Fruit fly (Drosophila melanogaster) whole organism, embryonic: ENCODE results near the gene CG12766.

ENCODE experiments used
- CG11398 ChIP-seq: fragments of 200-800 bp; sonication (Bioruptor generic); optimal IDR thresholded peaks from 2 replicates; lab custom pipeline; 2016; ENCODE audit warnings: missing biosample characterization, missing genetic modification characterization
- CG11456 ChIP-seq: fragments of 200-800 bp; sonication (Bioruptor generic); IDR thresholded peaks from 3 replicates; pipeline ENCODE4 v1.3.6; 2022; ENCODE audit warnings: missing biosample characterization, missing genetic modification characterization
- CG12155 ChIP-seq: fragments of 200-800 bp; sonication (Bioruptor generic); optimal IDR thresholded peaks from 3 replicates; lab custom pipeline; 2016; ENCODE audit warnings: missing biosample characterization, missing genetic modification characterization
- CG12219 ChIP-seq: fragments of 200-800 bp; sonication (Bioruptor generic); optimal IDR thresholded peaks from 3 replicates; lab custom pipeline; 2018; ENCODE audit warnings: missing biosample characterization, mild to moderate bottlenecking, missing genetic modification characterization
- CG1603 ChIP-seq: fragments of 200-800 bp; sonication (Bioruptor generic); optimal IDR thresholded peaks from 2 replicates; lab custom pipeline; 2019; ENCODE audit warnings: missing biosample characterization, mild to moderate bottlenecking, missing genetic modification characterization, moderate library complexity
- CG17361 ChIP-seq: fragments of 200-800 bp; sonication (Bioruptor generic); IDR thresholded peaks from 3 replicates; pipeline ENCODE4 v1.3.6; 2022; ENCODE audit warnings: missing biosample characterization, missing genetic modification characterization
- CG18011 ChIP-seq: fragments of 200-800 bp; sonication (Bioruptor generic); optimal IDR thresholded peaks from 2 replicates; lab custom pipeline; 2017; ENCODE audit warnings: missing biosample characterization, missing genetic modification characterization, mild to moderate bottlenecking, moderate library complexity, missing genotype
- CG2889 ChIP-seq: fragments of 200-800 bp; sonication (Bioruptor generic); IDR thresholded peaks from 3 replicates; pipeline ENCODE4 v1.3.6; 2022; ENCODE audit warnings: missing biosample characterization, missing genetic modification characterization
- CG32767 ChIP-seq: fragments of 200-800 bp; sonication (Bioruptor generic); IDR thresholded peaks from 2 replicates; pipeline ENCODE4 v1.3.6; 2022; ENCODE audit warnings: missing biosample characterization, missing genetic modification characterization
- CG34422 ChIP-seq: fragments of 200-800 bp; sonication (Bioruptor generic); IDR thresholded peaks from 3 replicates; pipeline ENCODE4 v1.3.6; 2022; ENCODE audit warnings: missing biosample characterization, missing genetic modification characterization
- CG3847 ChIP-seq: fragments of 200-800 bp; sonication (Bioruptor generic); IDR thresholded peaks from 2 replicates; pipeline ENCODE4 v1.3.6; 2022; ENCODE audit warnings: missing biosample characterization, missing genetic modification characterization
- CG3995 ChIP-seq: fragments of 200-800 bp; sonication (Bioruptor generic); optimal IDR thresholded peaks from 3 replicates; lab custom pipeline; 2016; ENCODE audit warnings: missing biosample characterization, missing genetic modification characterization
- CG43689 ChIP-seq: fragments of 200-800 bp; sonication (Bioruptor generic); IDR thresholded peaks from 2 replicates; pipeline ENCODE4 v1.3.6; 2022; ENCODE audit warnings: missing biosample characterization, missing genetic modification characterization
- CG4424 ChIP-seq: fragments of 200-800 bp; sonication (Bioruptor generic); optimal IDR thresholded peaks from 3 replicates; lab custom pipeline; 2016; ENCODE audit warnings: missing biosample characterization, missing genetic modification characterization
- CG4730 ChIP-seq: fragments of 200-800 bp; sonication (Bioruptor generic); IDR thresholded peaks from 2 replicates; pipeline ENCODE4 v1.3.6; 2022; ENCODE audit warnings: missing biosample characterization, missing genetic modification characterization
- CG6272 ChIP-seq: fragments of 200-800 bp; sonication (Bioruptor generic); IDR thresholded peaks from 2 replicates; pipeline ENCODE4 v1.3.6; 2022; ENCODE audit warnings: missing biosample characterization, missing genetic modification characterization
- CG9797 ChIP-seq: fragments of 200-800 bp; sonication (Bioruptor generic); optimal IDR thresholded peaks from 3 replicates; lab custom pipeline; 2018; ENCODE audit warnings: missing biosample characterization, mild to moderate bottlenecking, missing genetic modification characterization
- CrebB ChIP-seq: fragments of 200-800 bp; sonication (Bioruptor generic); optimal IDR thresholded peaks from 3 replicates; lab custom pipeline; 2018; ENCODE audit warnings: missing biosample characterization, mild to moderate bottlenecking, missing genetic modification characterization
- Drgx ChIP-seq: fragments of 200-800 bp; sonication (Bioruptor generic); IDR thresholded peaks from 2 replicates; pipeline ENCODE4 v1.3.6; 2022; ENCODE audit warnings: missing biosample characterization, missing genetic modification characterization
- E2f1 ChIP-seq: fragments of 200-800 bp; sonication (Bioruptor generic); IDR thresholded peaks from 2 replicates; pipeline ENCODE4 v1.3.6; 2022; ENCODE audit warnings: missing biosample characterization, missing genetic modification characterization
- HHEX ChIP-seq: fragments of 200-800 bp; sonication (Bioruptor generic); optimal IDR thresholded peaks from 3 replicates; lab custom pipeline; 2017; ENCODE audit warnings: missing biosample characterization, mild to moderate bottlenecking, missing genetic modification characterization, missing genetic modification reagents
- Hey ChIP-seq: fragments of 200-800 bp; sonication (Bioruptor generic); optimal IDR thresholded peaks from 3 replicates; lab custom pipeline; 2018; ENCODE audit warnings: missing biosample characterization, mild to moderate bottlenecking, missing genetic modification characterization
- Kr ChIP-seq: fragments of 200-800 bp; sonication (Bioruptor generic); optimal IDR thresholded peaks from 2 replicates; lab custom pipeline; 2017; ENCODE audit warnings: missing biosample characterization, mild to moderate bottlenecking, missing genetic modification characterization
- Lpt ChIP-seq: fragments of >200 bp; optimal IDR thresholded peaks from 2 replicates; lab custom pipeline; 2018; ENCODE audit warnings: missing biosample characterization, missing genetic modification characterization
- Rx ChIP-seq: fragments of 200-800 bp; sonication (Bioruptor generic); IDR thresholded peaks from 2 replicates; pipeline ENCODE4 v1.3.6; 2022; ENCODE audit warnings: missing biosample characterization, missing genetic modification characterization
- Xbp1 ChIP-seq: fragments of 200-800 bp; sonication (Bioruptor generic); optimal IDR thresholded peaks from 3 replicates; lab custom pipeline; 2016; ENCODE audit warnings: missing biosample characterization, mild to moderate bottlenecking, missing genetic modification characterization
- YL-1 ChIP-seq: fragments of 200-800 bp; sonication (Bioruptor generic); optimal IDR thresholded peaks from 3 replicates; lab custom pipeline; 2017; ENCODE audit warnings: missing biosample characterization, mild to moderate bottlenecking, missing genetic modification characterization
- bbx ChIP-seq: fragments of 200-800 bp; sonication (Bioruptor generic); IDR thresholded peaks from 2 replicates; pipeline ENCODE4 v1.3.6; 2022; ENCODE audit warnings: missing biosample characterization, missing genetic modification characterization; ENCODE audit not compliant: partially characterized antibody
- bsh ChIP-seq, 2 experiments: fragments of 200-800 bp; sonication (Bioruptor generic); optimal IDR thresholded peaks; 2 replicates each; lab custom pipeline; 2017 to 2018; ENCODE audit warnings: mild to moderate bottlenecking in 2 of 2, missing biosample characterization in 2 of 2, missing genetic modification characterization in 2 of 2, moderate library complexity in 1 of 2
- croc ChIP-seq: fragments of 200-800 bp; sonication (Bioruptor generic); conservative IDR thresholded peaks from 3 replicates; pipeline ENCODE4 v1.3.6; 2022; ENCODE audit warnings: missing biosample characterization, missing genetic modification characterization
- esg ChIP-seq: fragments of 200-800 bp; sonication (Bioruptor generic); conservative IDR thresholded peaks from 2 replicates; pipeline ENCODE4 v1.3.6; 2022; ENCODE audit warnings: missing biosample characterization, missing genetic modification characterization
- eyg ChIP-seq: fragments of 200-800 bp; sonication (Bioruptor generic); optimal IDR thresholded peaks from 3 replicates; lab custom pipeline; 2016; ENCODE audit warnings: missing biosample characterization, missing genetic modification characterization
- gro ChIP-seq: fragments of 200-800 bp; sonication (Bioruptor generic); optimal IDR thresholded peaks from 2 replicates; lab custom pipeline; 2016; ENCODE audit warnings: missing biosample characterization, missing genetic modification characterization
- hb ChIP-seq: fragments of 200-800 bp; sonication (Bioruptor generic); IDR thresholded peaks from 3 replicates; pipeline ENCODE4 v1.3.6; 2022; ENCODE audit warnings: missing biosample characterization, missing genetic modification characterization; ENCODE audit not compliant: partially characterized antibody
- hbn ChIP-seq: fragments of 200-800 bp; sonication (Bioruptor generic); IDR thresholded peaks from 2 replicates; pipeline ENCODE4 v1.3.6; 2022; ENCODE audit warnings: missing biosample characterization, missing genetic modification characterization; ENCODE audit not compliant: partially characterized antibody
- insv ChIP-seq, 2 experiments: fragments of 200-800 bp; sonication (Bioruptor generic); optimal IDR thresholded peaks; 3 replicates each; lab custom pipeline; 2016 to 2018; ENCODE audit warnings: missing biosample characterization in 2 of 2, missing genetic modification characterization in 2 of 2
- jumu ChIP-seq: fragments of 200-800 bp; sonication (Bioruptor generic); optimal IDR thresholded peaks from 3 replicates; lab custom pipeline; 2016; ENCODE audit warnings: missing biosample characterization, missing genetic modification characterization
- lilli ChIP-seq: fragments of 200-800 bp; sonication (Bioruptor generic); optimal IDR thresholded peaks from 3 replicates; lab custom pipeline; 2016; ENCODE audit warnings: missing biosample characterization, missing genetic modification characterization
- mam ChIP-seq: fragments of 200-800 bp; sonication (Bioruptor generic); optimal IDR thresholded peaks from 3 replicates; lab custom pipeline; 2016; ENCODE audit warnings: missing biosample characterization, missing genetic modification characterization
- nau ChIP-seq: fragments of 200-800 bp; sonication (Bioruptor generic); optimal IDR thresholded peaks from 3 replicates; lab custom pipeline; 2017; ENCODE audit warnings: missing biosample characterization, mild to moderate bottlenecking, missing genetic modification characterization, missing genetic modification reagents
- nom ChIP-seq: fragments of 200-800 bp; sonication (Bioruptor generic); optimal IDR thresholded peaks from 2 replicates; lab custom pipeline; 2017; ENCODE audit warnings: missing biosample characterization, missing genetic modification characterization, mild to moderate bottlenecking, moderate library complexity, missing genetic modification reagents
- org-1 ChIP-seq: fragments of 200-800 bp; sonication (Bioruptor generic); optimal IDR thresholded peaks from 2 replicates; lab custom pipeline; 2017; ENCODE audit warnings: missing biosample characterization, missing genetic modification characterization
- psq ChIP-seq: fragments of 200-800 bp; sonication (Bioruptor generic); optimal IDR thresholded peaks from 2 replicates; lab custom pipeline; 2017; ENCODE audit warnings: missing biosample characterization, missing genetic modification characterization
- sc ChIP-seq, 3 experiments: fragments of >200 bp in 2 of 3; fragments of 200-800 bp in 1 of 3; sonication (Bioruptor generic) in 1 of 3; optimal IDR thresholded peaks; 2 replicates in 2 of 3; 3 replicates in 1 of 3; lab custom pipeline; 2017; ENCODE audit warnings: mild to moderate bottlenecking in 1 of 3, missing biosample characterization in 1 of 3, missing genetic modification characterization in 1 of 3, missing genetic modification reagents in 1 of 3
- scrt ChIP-seq: fragments of 200-800 bp; sonication (Bioruptor generic); optimal IDR thresholded peaks from 2 replicates; lab custom pipeline; 2018; ENCODE audit warnings: missing biosample characterization, mild to moderate bottlenecking, missing genetic modification characterization, moderate library complexity
- slbo ChIP-seq: fragments of 200-800 bp; sonication (Bioruptor generic); IDR thresholded peaks from 2 replicates; pipeline ENCODE4 v1.3.6; 2022; ENCODE audit warnings: missing biosample characterization, missing genetic modification characterization
- sqz ChIP-seq: fragments of 200-800 bp; sonication (Bioruptor generic); optimal IDR thresholded peaks from 3 replicates; lab custom pipeline; 2018; ENCODE audit warnings: missing biosample characterization, mild to moderate bottlenecking, missing genetic modification characterization
- sug ChIP-seq: fragments of 200-800 bp; optimal IDR thresholded peaks from 2 replicates; lab custom pipeline; 2019; ENCODE audit warnings: missing biosample characterization, mild to moderate bottlenecking, missing genetic modification characterization, moderate library complexity
- zen2 ChIP-seq: fragments of 200-800 bp; sonication (Bioruptor generic); IDR thresholded peaks from 3 replicates; pipeline ENCODE4 v1.3.6; 2022; ENCODE audit warnings: missing biosample characterization, missing genetic modification characterization; ENCODE audit not compliant: partially characterized antibody

CG12766 gene

DNA sequence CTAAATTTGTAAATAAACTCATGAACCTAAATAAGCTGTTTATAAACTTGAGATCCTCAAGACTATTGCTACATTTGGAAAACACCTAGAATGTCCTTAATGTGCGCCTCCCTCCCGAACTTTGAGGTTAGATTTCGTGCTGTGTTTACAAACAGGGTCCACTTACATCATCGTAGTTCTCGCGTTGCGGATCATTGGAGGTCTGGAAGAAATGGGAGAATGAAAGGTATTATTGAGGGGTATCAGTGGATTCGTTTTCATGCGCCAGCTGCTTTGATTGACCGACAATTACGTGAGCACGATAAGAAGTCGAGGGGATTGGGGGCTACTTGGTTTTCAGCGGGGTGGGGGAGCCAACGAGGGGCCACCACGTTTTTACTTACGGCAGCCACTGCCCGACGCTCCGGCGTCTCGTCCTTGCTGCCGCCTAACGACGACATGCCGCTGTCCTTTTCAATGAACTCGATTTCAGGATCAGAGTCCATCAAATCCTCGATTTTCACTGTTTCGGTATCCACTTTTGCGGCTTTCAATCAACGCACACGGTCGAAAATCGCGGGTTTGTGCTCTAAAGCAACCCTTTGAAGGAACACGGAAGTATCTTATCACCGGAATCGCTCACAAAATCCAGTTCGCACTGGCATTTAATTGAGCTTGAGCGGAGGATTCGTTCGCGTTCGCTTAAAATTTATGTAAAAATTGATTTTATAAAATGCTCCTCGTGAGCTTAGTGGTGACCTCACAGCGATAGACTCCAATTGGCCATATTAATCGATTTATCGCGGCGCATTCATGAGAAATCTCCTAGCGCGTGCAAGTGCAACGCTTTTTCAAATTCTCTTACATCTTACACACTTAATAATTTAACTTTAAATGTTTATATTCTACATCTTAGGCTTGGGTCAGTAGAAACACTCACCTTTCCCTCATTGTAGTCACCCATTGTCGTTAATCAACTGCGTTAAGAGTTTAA lies 30.8 kb downstream of the CG12766 start (continued):
- no peak for TF ChIP-seq eyg (GFP tag; lab: Kevin White, UChicago)
- no peak for TF ChIP-seq scrt
- TF ChIP-seq mam (GFP tag; lab: Kevin White, UChicago): no peak
- no peak for TF ChIP-seq HHEX (GFP tag; lab: Kevin White, UChicago)
- peak; percentile 75 for TF ChIP-seq bbx
- TF ChIP-seq YL-1 (GFP tag; lab: Kevin White, UChicago): peak; percentile 31
- TF ChIP-seq Rx (GFP tag; lab: Robert Waterston, UW): no peak
- no peak for TF ChIP-seq CG11398 (GFP tag; lab: Kevin White, UChicago)
- no peak for TF ChIP-seq hb (GFP tag; lab: Robert Waterston, UW)
- TF ChIP-seq CG2889: no peak
- no peak for TF ChIP-seq E2f1 (GFP tag; lab: Robert Waterston, UW)
- TF ChIP-seq bsh (GFP tag; optimal IDR thresholded peaks at IDR 0.05; lab: Kevin White, UChicago): no peak
- no peak for TF ChIP-seq CG18011 (GFP tag; lab: Kevin White, UChicago)
- no peak for TF ChIP-seq gro (GFP tag; lab: Kevin White, UChicago)
- no peak for TF ChIP-seq CG11456 (GFP tag; lab: Robert Waterston, UW)
- TF ChIP-seq CG9797 (GFP tag; lab: Kevin White, UChicago): peak; percentile 47
- no peak for TF ChIP-seq Hey (tag; lab: Kevin White, UChicago)
- TF ChIP-seq CG4424 (GFP tag; lab: Kevin White, UChicago): no peak
- TF ChIP-seq Drgx: no peak
- TF ChIP-seq org-1 (GFP tag; lab: Kevin White, UChicago): no peak
- TF ChIP-seq CG17361 (GFP tag; lab: Robert Waterston, UW): no peak
- no peak for TF ChIP-seq zen2 (GFP tag; lab: Robert Waterston, UW)
- TF ChIP-seq CG3847: no peak
- no peak for TF ChIP-seq Lpt (GFP tag; lab: Kevin White, UChicago)
- no peak for TF ChIP-seq CG43689
- TF ChIP-seq CG3995 (GFP tag; lab: Kevin White, UChicago): peak; percentile 26
- peak; percentile 55 for TF ChIP-seq CG1603
- peak; percentile 16 for TF ChIP-seq lilli (GFP tag; lab: Kevin White, UChicago)
- TF ChIP-seq esg (GFP tag; lab: Robert Waterston, UW): no peak
- no peak for TF ChIP-seq sqz (GFP tag; lab: Kevin White, UChicago)
- TF ChIP-seq hbn (GFP tag; lab: Robert Waterston, UW): peak; percentile 56; the same call in 1 of the 2 replicates
- TF ChIP-seq CG34422 (GFP tag; lab: Robert Waterston, UW): peak; percentile 44; the same call in 2 of the 3 replicates
- no peak for TF ChIP-seq CG4730 (GFP tag; lab: Robert Waterston, UW)
- no peak for TF ChIP-seq CrebB (tag; lab: Kevin White, UChicago)
- TF ChIP-seq CG6272 (GFP tag; lab: Robert Waterston, UW): no peak
- TF ChIP-seq sug: peak; percentile 14
- no peak for TF ChIP-seq insv (GFP tag; optimal IDR thresholded peaks at IDR 0.05; lab: Kevin White, UChicago)
- no peak for TF ChIP-seq croc (GFP tag; lab: Robert Waterston, UW)
- TF ChIP-seq psq (GFP tag; lab: Kevin White, UChicago): no peak
- no peak for TF ChIP-seq slbo (GFP tag; lab: Robert Waterston, UW)
- TF ChIP-seq CG12155 (GFP tag; lab: Kevin White, UChicago): no peak
- TF ChIP-seq sc (optimal IDR thresholded peaks at IDR 0.05; lab: Kevin White, UChicago): no peak
- TF ChIP-seq sc (GFP tag; optimal IDR thresholded peaks at IDR 0.05; lab: Kevin White, UChicago): no peak
- no peak for TF ChIP-seq nau
- no peak for TF ChIP-seq Xbp1 (GFP tag; lab: Kevin White, UChicago)
- TF ChIP-seq Kr (GFP tag; lab: Kevin White, UChicago): no peak
- no peak for TF ChIP-seq nom
- TF ChIP-seq CG12219 (GFP tag; lab: Kevin White, UChicago): no peak
- TF ChIP-seq jumu: no peak
- TF ChIP-seq CG32767: no peak
